Worm (Caenorhabditis elegans): ENCODE data around the gene mrpl-4.

Gene mrpl-4

ce11 chrV:8428585-8429414, 38.3 kb upstream of the mrpl-4 start:
- TF ChIP-seq hmg-11 (tag; optimal IDR thresholded peaks at IDR 0.05) (peak; percentile 54), ceh-82 (tag; optimal IDR thresholded peaks at IDR 0.05) (no peak), egl-5 (tag; optimal IDR thresholded peaks at IDR 0.05) (peak; percentile 54), nfya-1 (tag; optimal IDR thresholded peaks at IDR 0.05; ENCODE audit: insufficient read depth) (peak; percentile 44)

DNA sequence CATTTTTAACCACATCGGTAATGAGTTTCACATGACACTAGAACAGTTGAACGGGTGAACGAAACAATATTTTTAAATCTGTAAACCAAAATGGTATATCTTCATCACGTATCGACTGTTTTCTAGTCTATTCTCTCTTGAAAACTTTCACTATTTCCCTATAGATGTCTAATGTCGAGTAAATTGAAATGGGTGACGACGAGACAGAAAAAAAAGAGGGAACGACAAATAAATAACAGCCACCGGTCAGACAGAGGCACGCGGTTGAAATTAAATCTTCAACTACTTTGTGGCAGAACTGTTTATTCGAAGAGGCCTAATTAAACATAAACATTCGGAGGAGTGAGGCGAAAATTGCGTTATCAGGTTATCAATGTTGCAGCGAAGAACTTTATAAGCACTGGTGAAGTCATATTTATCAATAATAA, 32.7 kb upstream of the mrpl-4 start:
- TF ChIP-seq R02D3.7 (tag; optimal IDR thresholded peaks at IDR 0.05) = no peak
- no peak for TF ChIP-seq ceh-9 (tag; optimal IDR thresholded peaks at IDR 0.05)
- peak; percentile 50 for TF ChIP-seq pqm-1 (tag; optimal IDR thresholded peaks at IDR 0.05)
- TF ChIP-seq snpc-4 (tag; optimal IDR thresholded peaks at IDR 0.05) = no peak
- peak; percentile 1 for TF ChIP-seq nhr-23 (tag; optimal IDR thresholded peaks at IDR 0.05)
- TF ChIP-seq nhr-43 (tag; optimal IDR thresholded peaks at IDR 0.05; ENCODE audit: poor library complexity, severe bottlenecking) = no peak
- no peak for TF ChIP-seq ZK546.5 (tag; optimal IDR thresholded peaks at IDR 0.05)
- no peak for TF ChIP-seq nhr-28 (tag; optimal IDR thresholded peaks at IDR 0.05)
- TF ChIP-seq tbx-2 (tag; optimal IDR thresholded peaks at IDR 0.05) = no peak
- TF ChIP-seq nhr-25 (tag; optimal IDR thresholded peaks at IDR 0.05) = peak; percentile 23
- TF ChIP-seq daf-12 (tag; optimal IDR thresholded peaks at IDR 0.05) = no peak
- no peak for TF ChIP-seq ztf-11 (tag; optimal IDR thresholded peaks at IDR 0.05)
- TF ChIP-seq elt-2 (tag; optimal IDR thresholded peaks at IDR 0.05) = peak; percentile 83
- peak; percentile 69 for TF ChIP-seq pha-4 (tag; optimal IDR thresholded peaks at IDR 0.05)
- TF ChIP-seq nhr-77 (tag; optimal IDR thresholded peaks at IDR 0.05) = no peak

- TF ChIP-seq fkh-10 (GFP tag; optimal IDR thresholded peaks at IDR 0.05) (peak; percentile 25), R02D3.7 (tag; optimal IDR thresholded peaks at IDR 0.05) (no peak)
Observed at ce11 chrV:8435292-8435691, 31.8 kb upstream of the mrpl-4 start.

ce11 chrV:8437358-8437757, 29.7 kb upstream of the mrpl-4 start:
- TF ChIP-seq elt-1 (tag; optimal IDR thresholded peaks at IDR 0.05) (peak; percentile 49), nhr-12 (tag; optimal IDR thresholded peaks at IDR 0.05) (no peak), ama-1 (optimal IDR thresholded peaks at IDR 0.05) (no peak), jun-1 (tag; optimal IDR thresholded peaks at IDR 0.05) (no peak), aly-2 (tag; optimal IDR thresholded peaks at IDR 0.05) (no peak), ceh-9 (tag; optimal IDR thresholded peaks at IDR 0.05) (no peak), fkh-10 (GFP tag; optimal IDR thresholded peaks at IDR 0.05) (no peak), ceh-16 (tag; optimal IDR thresholded peaks at IDR 0.05) (no peak), lin-15B (tag; optimal IDR thresholded peaks at IDR 0.05) (no peak), unc-62 (GFP tag; optimal IDR thresholded peaks at IDR 0.05) (peak; percentile 12), daf-12 (tag; optimal IDR thresholded peaks at IDR 0.05) (no peak), ceh-28 (tag; optimal IDR thresholded peaks at IDR 0.05) (no peak), snpc-4 (tag; optimal IDR thresholded peaks at IDR 0.05) (no peak)

DNA sequence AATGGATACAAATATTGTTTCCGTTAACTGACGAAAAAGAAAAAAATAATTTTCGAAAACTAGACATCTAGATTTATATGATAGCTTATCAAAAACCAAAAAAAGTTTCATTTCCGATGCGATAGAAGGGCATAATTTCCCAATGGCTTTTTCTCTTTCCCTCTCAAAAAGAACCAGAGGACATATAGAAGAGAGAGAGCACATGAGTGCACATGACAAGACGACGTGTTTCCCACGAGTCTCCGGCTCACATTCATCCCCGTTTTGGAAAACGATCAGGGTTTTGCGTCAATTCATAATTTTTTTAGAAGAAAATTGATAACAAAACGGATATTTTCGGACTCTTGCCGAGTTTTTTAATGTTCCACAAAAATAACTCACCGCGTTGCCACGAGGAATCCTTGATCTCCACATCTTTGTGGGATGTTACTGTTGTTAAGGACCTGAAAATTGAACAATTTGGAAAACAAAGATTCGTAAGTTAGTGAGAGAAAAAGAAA, 22.7 kb upstream of the mrpl-4 start, which contains the start of gene lmd-3:
TSS of gene lmd-3 (minus strand) at position 450 of the 500 bp plus-strand sequence.
- TF ChIP-seq nhr-11 (tag; optimal IDR thresholded peaks at IDR 0.05) (no peak), jun-1 (tag; optimal IDR thresholded peaks at IDR 0.05) (no peak), lin-39 (tag; optimal IDR thresholded peaks at IDR 0.05) (no peak), ama-1 (optimal IDR thresholded peaks at IDR 0.05) (no peak), fos-1 (tag; optimal IDR thresholded peaks at IDR 0.05) (no peak), nhr-28 (tag; optimal IDR thresholded peaks at IDR 0.05) (no peak), fkh-10 (GFP tag; optimal IDR thresholded peaks at IDR 0.05) (no peak), skn-1 (tag; optimal IDR thresholded peaks at IDR 0.05) (no peak), ztf-11 (tag; optimal IDR thresholded peaks at IDR 0.05) (no peak), nhr-12 (tag; optimal IDR thresholded peaks at IDR 0.05) (no peak), egl-5 (tag; optimal IDR thresholded peaks at IDR 0.05) (no peak), aly-2 (tag; optimal IDR thresholded peaks at IDR 0.05) (no peak), nhr-43 (tag; optimal IDR thresholded peaks at IDR 0.05; ENCODE audit: poor library complexity, severe bottlenecking) (no peak), unc-62 (GFP tag; optimal IDR thresholded peaks at IDR 0.05) (no peak), elt-3 (tag; optimal IDR thresholded peaks at IDR 0.05) (no peak)
